Fruit fly (Drosophila melanogaster): ENCODE data around the gene rump.

Gene rump

DNA sequence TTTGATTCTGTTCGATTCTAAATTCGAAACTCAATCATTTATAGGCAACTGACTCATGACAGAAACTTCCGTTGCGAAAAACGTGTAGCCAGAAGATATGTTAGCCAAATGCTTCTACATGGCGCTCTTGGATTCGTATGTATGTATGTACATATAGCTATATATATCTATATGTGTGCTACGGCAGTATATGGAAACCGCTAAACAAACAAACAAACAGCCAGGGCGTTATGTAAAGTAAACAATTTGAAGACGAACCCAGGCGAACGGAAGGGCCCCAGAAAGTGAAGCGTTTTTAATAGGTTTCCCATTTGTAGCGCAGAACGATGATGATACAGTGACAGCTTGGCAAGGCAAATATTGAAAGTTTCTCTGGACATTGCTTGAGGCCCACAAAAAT, 19.8 kb upstream of the rump start (continued):
- TF ChIP-seq CG12071 (GFP tag; optimal IDR thresholded peaks at IDR 0.05), result peak; percentile 55
- no peak for TF ChIP-seq Gug (GFP tag; IDR thresholded peaks at IDR 0.05)
- no peak for TF ChIP-seq ranshi (GFP tag; IDR thresholded peaks at IDR 0.05)
- TF ChIP-seq Mad (GFP tag; optimal IDR thresholded peaks at IDR 0.05), result no peak
- TF ChIP-seq Hsf (GFP tag; optimal IDR thresholded peaks at IDR 0.05), result no peak
- no peak for TF ChIP-seq dan (GFP tag; IDR thresholded peaks at IDR 0.05)
- no peak for TF ChIP-seq ara (GFP tag; IDR thresholded peaks at IDR 0.05)
- TF ChIP-seq Bteb2 (GFP tag; optimal IDR thresholded peaks at IDR 0.05), result no peak
- TF ChIP-seq Doc2 (GFP tag; IDR thresholded peaks at IDR 0.05), result no peak
- no peak for TF ChIP-seq CG10979 (tag; optimal IDR thresholded peaks at IDR 0.05)
- no peak for TF ChIP-seq lmd (GFP tag; IDR thresholded peaks at IDR 0.05)
- no peak for TF ChIP-seq Scr (GFP tag; IDR thresholded peaks at IDR 0.05; ENCODE audit: partially characterized antibody)
- peak; percentile 37 for TF ChIP-seq CG17568 (GFP tag; optimal IDR thresholded peaks at IDR 0.05)
- TF ChIP-seq NfI (GFP tag; optimal IDR thresholded peaks at IDR 0.05), result peak; percentile 10
- TF ChIP-seq sr (GFP tag; IDR thresholded peaks at IDR 0.05), result no peak
- no peak for TF ChIP-seq pan (optimal IDR thresholded peaks at IDR 0.05)
- TF ChIP-seq pan (GFP tag; optimal IDR thresholded peaks at IDR 0.05 in 1 of 2, IDR thresholded peaks at IDR 0.05 in 1 of 2), result no peak
- no peak for TF ChIP-seq CG8359 (GFP tag; optimal IDR thresholded peaks at IDR 0.05; ENCODE audit: borderline replicate concordance)
- TF ChIP-seq sd (tag; optimal IDR thresholded peaks at IDR 0.05), result peak; percentile 5
- no peak for TF ChIP-seq crp (GFP tag; optimal IDR thresholded peaks at IDR 0.05)
- TF ChIP-seq HHEX (GFP tag; optimal IDR thresholded peaks at IDR 0.05), result no peak
- no peak for TF ChIP-seq CG4282 (GFP tag; optimal IDR thresholded peaks at IDR 0.05)
- no peak for TF ChIP-seq Doc3 (GFP tag; IDR thresholded peaks at IDR 0.05; ENCODE audit: partially characterized antibody)
- no peak for TF ChIP-seq CG6791 (GFP tag; IDR thresholded peaks at IDR 0.05; ENCODE audit: partially characterized antibody)
- peak; percentile 5 for TF ChIP-seq sug (tag; optimal IDR thresholded peaks at IDR 0.05)
- peak; percentile 51 for TF ChIP-seq cwo (GFP tag; optimal IDR thresholded peaks at IDR 0.05)
- no peak for TF ChIP-seq sc (optimal IDR thresholded peaks at IDR 0.05)
- no peak for TF ChIP-seq sc (GFP tag; optimal IDR thresholded peaks at IDR 0.05)
- no peak for TF ChIP-seq Lim3 (GFP tag; IDR thresholded peaks at IDR 0.05)
- no peak for TF ChIP-seq D (optimal IDR thresholded peaks at IDR 0.05)
- no peak for TF ChIP-seq D (GFP tag; optimal IDR thresholded peaks at IDR 0.05)
- TF ChIP-seq CG17385 (GFP tag; optimal IDR thresholded peaks at IDR 0.05), result peak; percentile 16
- TF ChIP-seq CG13894 (tag; optimal IDR thresholded peaks at IDR 0.05), result no peak
- no peak for TF ChIP-seq tgo (GFP tag; IDR thresholded peaks at IDR 0.05)
- no peak for TF ChIP-seq CG30403 (GFP tag; optimal IDR thresholded peaks at IDR 0.05)
- peak; percentile 26 for TF ChIP-seq kni (GFP tag; optimal IDR thresholded peaks at IDR 0.05)
- TF ChIP-seq chinmo (GFP tag; IDR thresholded peaks at IDR 0.05; ENCODE audit: partially characterized antibody), result 0 out of 4 replicates have a peak, but pooled peaks have one; percentile 32
- no peak for TF ChIP-seq H2.0 (GFP tag; IDR thresholded peaks at IDR 0.05)
- no peak for TF ChIP-seq CG9817 (tag; optimal IDR thresholded peaks at IDR 0.05)
- peak; percentile 1 for TF ChIP-seq Spps (tag; optimal IDR thresholded peaks at IDR 0.05)
- peak; percentile 6 for TF ChIP-seq lab (GFP tag; optimal IDR thresholded peaks at IDR 0.05)
- TF ChIP-seq ase (GFP tag; IDR thresholded peaks at IDR 0.05), result no peak
- TF ChIP-seq ERR (GFP tag; optimal IDR thresholded peaks at IDR 0.05), result no peak
- TF ChIP-seq Dek (tag; optimal IDR thresholded peaks at IDR 0.05), result peak; percentile 3
- peak; percentile 34 for TF ChIP-seq run (tag; optimal IDR thresholded peaks at IDR 0.05)
- TF ChIP-seq sens (GFP tag), result peak; percentile 37
- no peak for TF ChIP-seq Sry-β (GFP tag; optimal IDR thresholded peaks at IDR 0.05)
- no peak for TF ChIP-seq D19B (GFP tag; optimal IDR thresholded peaks at IDR 0.05)
- TF ChIP-seq CG11723 (GFP tag; optimal IDR thresholded peaks at IDR 0.05), result no peak
- peak; percentile 2 for TF ChIP-seq Sox100B (GFP tag; optimal IDR thresholded peaks at IDR 0.05)
- no peak for TF ChIP-seq CG14667 (GFP tag; IDR thresholded peaks at IDR 0.05)
- no peak for TF ChIP-seq sisA (GFP tag; IDR thresholded peaks at IDR 0.05)
